Worm (Caenorhabditis elegans) whole organism, young adult: Measurements from ENCODE around the gene F55A11.8.

Experiments used
- B0019.2 ChIP-seq: fragments of 200-800 bp; sonication (Bioruptor generic); conservative IDR thresholded peaks from 2 replicates; pipeline ENCODE4 v1.3.6; 2022; ENCODE audit warnings: missing genetic modification reagents, missing genetic modification characterization, missing compliant biosample characterization
- F57C9.4 ChIP-seq: sonication (generic microtip); optimal IDR thresholded peaks from 2 replicates; lab custom pipeline; 2017; ENCODE audit warnings: mild to moderate bottlenecking, missing genetic modification characterization, missing compliant biosample characterization
- T07F8.4 ChIP-seq: sonication (generic microtip); optimal IDR thresholded peaks from 2 replicates; lab custom pipeline; 2016; ENCODE audit warnings: mild to moderate bottlenecking, missing genetic modification characterization, moderate library complexity, missing compliant biosample characterization
- Y56A3A.18 ChIP-seq: fragments of 200-800 bp; sonication (Bioruptor generic); IDR thresholded peaks from 2 replicates; pipeline ENCODE4 v1.3.6; 2022; ENCODE audit warnings: missing genetic modification reagents, missing genetic modification characterization, missing compliant biosample characterization
- Y95B8A.8 ChIP-seq: fragments of 200-800 bp; sonication (Bioruptor generic); IDR thresholded peaks from 2 replicates; pipeline ENCODE4 v1.3.6; 2022; ENCODE audit warnings: missing genetic modification reagents, missing genetic modification characterization, missing compliant biosample characterization
- ama-1 ChIP-seq, 3 experiments: fragments of 150-350 bp in 1 of 3; sonication (generic microtip) in 2 of 3; optimal IDR thresholded peaks; 2 replicates each; lab custom pipeline; 2014 to 2018; ENCODE audit warnings: missing biosample characterization in 2 of 3, missing genetic modification characterization in 2 of 3, missing genetic modification reagents in 2 of 3
- ceh-40 ChIP-seq: fragments of 200-800 bp; sonication (Bioruptor generic); IDR thresholded peaks from 2 replicates; pipeline ENCODE4 v1.3.6; 2022; ENCODE audit warnings: missing genetic modification characterization, missing compliant biosample characterization
- egl-18 ChIP-seq: fragments of 200-800 bp; sonication (Bioruptor generic); IDR thresholded peaks from 2 replicates; pipeline ENCODE4 v1.3.6; 2022; ENCODE audit warnings: missing genetic modification reagents, missing genetic modification characterization, missing compliant biosample characterization
- egl-44 ChIP-seq: fragments of 200-800 bp; sonication (Bioruptor generic); IDR thresholded peaks from 2 replicates; pipeline ENCODE4 v1.3.6; 2022; ENCODE audit warnings: missing genetic modification reagents, missing genetic modification characterization, missing compliant biosample characterization
- hmg-20 ChIP-seq: fragments of 200-800 bp; sonication (Bioruptor generic); IDR thresholded peaks from 2 replicates; pipeline ENCODE4 v1.3.6; 2022; ENCODE audit warnings: missing genetic modification reagents, missing genetic modification characterization, missing compliant biosample characterization
- nfyb-1 ChIP-seq: fragments of 200-800 bp; sonication (Bioruptor generic); IDR thresholded peaks from 2 replicates; pipeline ENCODE4 v1.3.6; 2022; ENCODE audit warnings: missing genetic modification reagents, missing genetic modification characterization, missing compliant biosample characterization
- snpc-4 ChIP-seq, 5 experiments: fragments of 150-350 bp in 1 of 5; sonication (generic microtip) in 4 of 5; optimal IDR thresholded peaks; 2 replicates each; lab custom pipeline; 2014 to 2018; ENCODE audit warnings: missing genetic modification characterization in 5 of 5, missing biosample characterization in 3 of 5, antibody characterized with exemption in 2 of 5, mild to moderate bottlenecking in 2 of 5, missing compliant biosample characterization in 2 of 5, missing genotype in 2 of 5, moderate library complexity in 2 of 5, missing genetic modification reagents in 1 of 5
- tlf-1 ChIP-seq: fragments of 200-800 bp; sonication (Bioruptor generic); optimal IDR thresholded peaks from 2 replicates; lab custom pipeline; 2018; ENCODE audit warnings: mild to moderate bottlenecking, missing genetic modification characterization, missing compliant biosample characterization
- zim-3 ChIP-seq: sonication (generic microtip); optimal IDR thresholded peaks from 2 replicates; lab custom pipeline; 2017; ENCODE audit warnings: mild to moderate bottlenecking, missing genetic modification characterization, moderate library complexity, missing compliant biosample characterization

DNA sequence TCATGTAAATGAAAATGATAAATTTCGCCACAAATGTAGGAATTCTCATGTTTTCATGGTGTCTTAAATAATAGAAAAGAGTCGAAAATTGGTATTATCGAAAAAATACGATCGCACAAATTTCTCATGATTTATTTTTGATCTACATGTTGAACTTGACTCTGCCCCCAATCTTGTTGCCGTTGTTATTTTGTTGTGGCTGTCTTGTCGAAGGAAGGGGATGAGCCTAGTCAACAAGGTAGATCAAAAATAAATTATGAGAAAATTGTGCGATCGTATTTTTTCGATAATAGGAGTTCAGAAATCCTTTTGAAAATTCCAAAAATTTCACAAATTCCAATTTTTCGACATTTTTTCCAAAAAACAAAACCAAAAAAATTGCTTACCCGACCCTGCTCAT is 27.6 kb downstream of the F55A11.8 start:
- TF ChIP-seq egl-44 (GFP tag; lab: Robert Waterston, UW) (no peak), hmg-20 (GFP tag; lab: Robert Waterston, UW) (no peak), T07F8.4 (tag; lab: Kevin White, UChicago) (no peak), nfyb-1 (GFP tag; lab: Robert Waterston, UW) (no peak), egl-18 (no peak), snpc-4 (GFP tag; optimal IDR thresholded peaks at IDR 0.05; lab: Kevin White, UChicago) (no peak), snpc-4 (tag; optimal IDR thresholded peaks at IDR 0.05; lab: Kevin White, UChicago) (no peak), tlf-1 (GFP tag; lab: Kevin White, UChicago) (no peak), Y95B8A.8 (GFP tag; lab: Robert Waterston, UW) (no peak), ceh-40 (no peak), F57C9.4 (tag; lab: Kevin White, UChicago) (no peak), Y56A3A.18 (no peak), ama-1 (optimal IDR thresholded peaks at IDR 0.05; lab: Kevin White, UChicago) (no peak), ama-1 (GFP tag; optimal IDR thresholded peaks at IDR 0.05; lab: Kevin White, UChicago) (no peak), zim-3 (no peak), B0019.2 (GFP tag; lab: Robert Waterston, UW) (no peak)
